Fruit fly (Drosophila melanogaster) whole organism, prepupa: Measurements from ENCODE around the gene hgo.

Source experiments
- CG6808 ChIP-seq: fragments of 200-800 bp; sonication (Bioruptor generic); optimal IDR thresholded peaks from 3 replicates; lab custom pipeline; 2017; ENCODE audit warnings: missing biosample characterization, missing genetic modification characterization, mild to moderate bottlenecking, moderate library complexity, missing genetic modification reagents
- Eip93F ChIP-seq: fragments of 200-800 bp; sonication (Bioruptor generic); optimal IDR thresholded peaks from 2 replicates; lab custom pipeline; 2016; ENCODE audit warnings: missing biosample characterization, mild to moderate bottlenecking, missing genetic modification characterization

dm6 chr2L:11130151-11131008 is 5.8 kb upstream of the hgo start, which contains the start of the genes RfC38 and CG4751:
- TF ChIP-seq Eip93F (GFP tag; lab: Kevin White, UChicago) (no peak), CG6808 (GFP tag; lab: Kevin White, UChicago) (no peak)
